Fruit fly (Drosophila melanogaster) whole organism, wandering third instar larva: ENCODE results near the gene CG7135.

Experiments used
- N ChIP-seq: fragments of >200 bp; optimal IDR thresholded peaks from 2 replicates; lab custom pipeline; 2018; ENCODE audit warnings: missing biosample characterization, missing external identifiers, missing genetic modification characterization
- OdsH ChIP-seq: fragments of 200-800 bp; sonication (Bioruptor generic); optimal IDR thresholded peaks from 2 replicates; lab custom pipeline; 2016; ENCODE audit warnings: missing biosample characterization, mild to moderate bottlenecking, missing genetic modification characterization
- br ChIP-seq: fragments of 200-800 bp; sonication (Bioruptor generic); optimal IDR thresholded peaks from 2 replicates; lab custom pipeline; 2016; ENCODE audit warnings: missing biosample characterization, missing genetic modification characterization

DNA sequence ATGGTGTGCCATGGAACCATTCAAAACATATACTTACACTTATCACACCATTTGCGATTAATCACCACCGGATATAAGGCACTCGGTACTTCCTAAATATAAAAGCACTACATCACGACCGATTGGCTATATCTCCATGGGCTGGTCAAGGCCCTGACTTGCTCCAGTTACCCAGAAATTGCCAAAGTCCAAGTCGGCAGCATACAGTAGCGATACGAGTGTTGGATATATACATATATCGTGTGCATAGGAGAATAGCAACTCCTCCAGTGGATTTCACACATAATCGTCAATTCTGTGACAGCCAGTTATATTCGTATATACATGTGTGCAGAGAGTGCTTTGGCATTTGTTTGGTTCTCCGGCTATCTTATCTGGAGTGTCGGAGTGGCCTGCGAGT is 9.3 kb upstream of the CG7135 start:
- TF ChIP-seq N (GFP tag; lab: Kevin White, UChicago) (no peak), br (GFP tag; lab: Kevin White, UChicago) (no peak), OdsH (GFP tag; lab: Kevin White, UChicago) (no peak)
